Worm (Caenorhabditis elegans) whole organism, L1 larva: ENCODE data around the gene T09F5.1.

Source experiments
- C16A3.4 ChIP-seq: fragments of 150-350 bp; optimal IDR thresholded peaks from 2 replicates; lab custom pipeline; 2014; ENCODE audit warnings: missing biosample characterization, missing genetic modification characterization
- C34B4.2 ChIP-seq: sonication (generic microtip); optimal IDR thresholded peaks from 2 replicates; lab custom pipeline; 2017; ENCODE audit warnings: mild to moderate bottlenecking, missing genetic modification characterization, missing compliant biosample characterization
- Y116A8C.19 ChIP-seq: sonication (generic microtip); optimal IDR thresholded peaks from 2 replicates; lab custom pipeline; 2016; ENCODE audit warnings: missing compliant biosample characterization, missing genetic modification characterization, borderline replicate concordance
- ama-1 ChIP-seq: fragments of 150-350 bp; optimal IDR thresholded peaks from 2 replicates; lab custom pipeline; 2014
- blmp-1 ChIP-seq: fragments of 150-350 bp; optimal IDR thresholded peaks from 2 replicates; lab custom pipeline; 2014; ENCODE audit warnings: missing biosample characterization, missing genetic modification characterization
- ceh-8 ChIP-seq: fragments of 200-800 bp; sonication (Bioruptor generic); optimal IDR thresholded peaks from 2 replicates; lab custom pipeline; 2018; ENCODE audit warnings: mild to moderate bottlenecking, missing genetic modification characterization, moderate library complexity, missing compliant biosample characterization
- ceh-90 ChIP-seq: sonication (generic microtip); optimal IDR thresholded peaks from 2 replicates; lab custom pipeline; 2016; ENCODE audit warnings: missing genetic modification characterization, missing compliant biosample characterization
- ces-1 ChIP-seq: fragments of 150-350 bp; optimal IDR thresholded peaks from 2 replicates; lab custom pipeline; 2014; ENCODE audit warnings: missing biosample characterization, missing genetic modification reagents, missing genetic modification characterization
- dpl-1 ChIP-seq, 3 experiments: fragments of 150-350 bp in 2 of 3; sonication (generic microtip) in 1 of 3; optimal IDR thresholded peaks; 2 replicates each; lab custom pipeline; 2014 to 2017; ENCODE audit warnings: missing biosample characterization in 3 of 3, missing genetic modification characterization in 3 of 3, missing genetic modification reagents in 3 of 3
- efl-1 ChIP-seq, 4 experiments: fragments of 150-350 bp; optimal IDR thresholded peaks in 3 of 4; peaks in 1 of 4; 1 replicate in 1 of 4; 2 replicates in 3 of 4; lab custom pipeline; 2014; ENCODE audit warnings: missing biosample characterization in 2 of 4, missing genetic modification characterization in 2 of 4, missing genetic modification reagents in 2 of 4
- egl-13 ChIP-seq: sonication (generic microtip); optimal IDR thresholded peaks from 2 replicates; lab custom pipeline; 2016; ENCODE audit warnings: missing genotype, missing genetic modification reagents, missing genetic modification characterization, missing compliant biosample characterization
- elt-3 ChIP-seq, 6 experiments: fragments of 150-350 bp in 1 of 6; sonication (generic microtip); optimal IDR thresholded peaks; 2 replicates each; lab custom pipeline; 2017 to 2018; ENCODE audit warnings: missing biosample characterization in 6 of 6, missing genetic modification characterization in 6 of 6, inconsistent platforms in 1 of 6
- ets-5 ChIP-seq: fragments of 200-800 bp; sonication (Bioruptor generic); IDR thresholded peaks from 2 replicates; pipeline ENCODE4 v1.3.6; 2022; ENCODE audit warnings: missing genetic modification characterization, missing compliant biosample characterization
- fkh-10 ChIP-seq: sonication (generic microtip); optimal IDR thresholded peaks from 2 replicates; lab custom pipeline; 2017; ENCODE audit warnings: missing biosample characterization, missing genetic modification reagents, missing genetic modification characterization
- fkh-4 ChIP-seq: sonication (generic microtip); optimal IDR thresholded peaks from 2 replicates; lab custom pipeline; 2016; ENCODE audit warnings: missing compliant biosample characterization, missing genetic modification characterization, borderline replicate concordance
- fkh-8 ChIP-seq: sonication (generic microtip); optimal IDR thresholded peaks from 2 replicates; lab custom pipeline; 2016; ENCODE audit warnings: mild to moderate bottlenecking, missing genetic modification characterization, missing compliant biosample characterization
- fos-1 ChIP-seq: fragments of 150-350 bp; optimal IDR thresholded peaks from 2 replicates; lab custom pipeline; 2014; ENCODE audit warnings: missing biosample characterization, missing genetic modification characterization
- grh-1 ChIP-seq: fragments of 200-800 bp; sonication (Bioruptor generic); IDR thresholded peaks from 2 replicates; pipeline ENCODE4 v1.3.6; 2022; ENCODE audit warnings: missing genetic modification reagents, missing genetic modification characterization, missing compliant biosample characterization
- hlh-17 ChIP-seq: fragments of 200-800 bp; sonication (Bioruptor generic); optimal IDR thresholded peaks from 2 replicates; lab custom pipeline; 2018; ENCODE audit warnings: missing genetic modification characterization, mild to moderate bottlenecking, missing compliant biosample characterization, moderate library complexity, borderline replicate concordance
- hlh-4 ChIP-seq: sonication (generic microtip); optimal IDR thresholded peaks from 2 replicates; lab custom pipeline; 2016; ENCODE audit warnings: mild to moderate bottlenecking, missing genetic modification characterization, missing compliant biosample characterization
- isw-1 ChIP-seq: fragments of 200-800 bp; sonication (Bioruptor generic); IDR thresholded peaks from 2 replicates; pipeline ENCODE4 v1.3.6; 2022; ENCODE audit warnings: missing genetic modification characterization, missing compliant biosample characterization
- lin-13 ChIP-seq: fragments of 150-350 bp; optimal IDR thresholded peaks from 2 replicates; lab custom pipeline; 2014; ENCODE audit warnings: missing biosample characterization, missing genetic modification reagents, missing genetic modification characterization
- lin-14 ChIP-seq: fragments of 200-800 bp; sonication (Bioruptor generic); optimal IDR thresholded peaks from 2 replicates; lab custom pipeline; 2018; ENCODE audit warnings: mild to moderate bottlenecking, missing genetic modification characterization, moderate library complexity, missing compliant biosample characterization
- lin-15B ChIP-seq: fragments of 150-350 bp; sonication (generic microtip); optimal IDR thresholded peaks from 3 replicates; lab custom pipeline; 2014; ENCODE audit warnings: missing biosample characterization, missing genetic modification characterization
- lsy-2 ChIP-seq, 2 experiments: fragments of 150-350 bp; optimal IDR thresholded peaks; 2 replicates each; lab custom pipeline; 2014; ENCODE audit warnings: missing biosample characterization in 2 of 2, missing genetic modification characterization in 2 of 2
- mab-9 ChIP-seq: fragments of 200-800 bp; sonication (Bioruptor generic); IDR thresholded peaks from 2 replicates; pipeline ENCODE4 v1.3.6; 2022; ENCODE audit warnings: missing genetic modification reagents, missing genetic modification characterization, missing compliant biosample characterization
- mdl-1 ChIP-seq, 2 experiments: fragments of 150-350 bp; optimal IDR thresholded peaks; 2 replicates each; lab custom pipeline; 2014 to 2017; ENCODE audit warnings: missing biosample characterization in 2 of 2, missing genetic modification characterization in 2 of 2, inconsistent platforms in 1 of 2
- mef-2 ChIP-seq: fragments of 150-350 bp; optimal IDR thresholded peaks from 2 replicates; lab custom pipeline; 2014; ENCODE audit warnings: missing biosample characterization, missing genetic modification characterization
- mep-1 ChIP-seq: fragments of 150-350 bp; optimal IDR thresholded peaks from 2 replicates; lab custom pipeline; 2014; ENCODE audit warnings: missing biosample characterization, missing genetic modification characterization
- nhr-12 ChIP-seq: sonication (generic microtip); optimal IDR thresholded peaks from 2 replicates; lab custom pipeline; 2017; ENCODE audit warnings: missing biosample characterization, missing genetic modification characterization
- nhr-237 ChIP-seq: fragments of 150-350 bp; optimal IDR thresholded peaks from 2 replicates; lab custom pipeline; 2014; ENCODE audit warnings: missing biosample characterization, missing genetic modification characterization
- nhr-47 ChIP-seq: sonication (generic microtip); optimal IDR thresholded peaks from 2 replicates; lab custom pipeline; 2016; ENCODE audit warnings: mild to moderate bottlenecking, missing genetic modification characterization, moderate library complexity, missing compliant biosample characterization
- nhr-71 ChIP-seq: sonication (generic microtip); optimal IDR thresholded peaks from 2 replicates; lab custom pipeline; 2016; ENCODE audit warnings: mild to moderate bottlenecking, missing genetic modification characterization, moderate library complexity, missing compliant biosample characterization
- nhr-76 ChIP-seq: sonication (generic microtip); optimal IDR thresholded peaks from 2 replicates; lab custom pipeline; 2017; ENCODE audit warnings: missing biosample characterization, missing genetic modification characterization
- nhr-90 ChIP-seq: sonication (generic microtip); optimal IDR thresholded peaks from 2 replicates; lab custom pipeline; 2016; ENCODE audit warnings: mild to moderate bottlenecking, missing genetic modification characterization, missing compliant biosample characterization; ENCODE audit not compliant: poor library complexity
- pax-3 ChIP-seq: fragments of 200-800 bp; sonication (Bioruptor generic); optimal IDR thresholded peaks from 2 replicates; lab custom pipeline; 2018; ENCODE audit warnings: mild to moderate bottlenecking, missing genetic modification characterization, moderate library complexity, missing compliant biosample characterization
- pqm-1 ChIP-seq: sonication (generic microtip); optimal IDR thresholded peaks from 3 replicates; lab custom pipeline; 2017; ENCODE audit warnings: missing biosample characterization, missing genetic modification characterization
- snpc-4 ChIP-seq: fragments of 150-350 bp; optimal IDR thresholded peaks from 2 replicates; lab custom pipeline; 2014; ENCODE audit warnings: missing biosample characterization, missing genetic modification characterization
- sox-4 ChIP-seq: sonication (generic microtip); optimal IDR thresholded peaks from 2 replicates; lab custom pipeline; 2016; ENCODE audit warnings: missing genetic modification characterization, missing compliant biosample characterization
- swsn-7 ChIP-seq: sonication (generic microtip); optimal IDR thresholded peaks from 2 replicates; lab custom pipeline; 2016; ENCODE audit warnings: missing genetic modification characterization, missing compliant biosample characterization
- tbx-2 ChIP-seq: sonication (generic microtip); optimal IDR thresholded peaks from 2 replicates; lab custom pipeline; 2016; ENCODE audit warnings: missing genetic modification characterization, missing compliant biosample characterization
- unc-130 ChIP-seq: fragments of 150-350 bp; optimal IDR thresholded peaks from 2 replicates; lab custom pipeline; 2017; ENCODE audit warnings: missing biosample characterization, missing genetic modification characterization, inconsistent platforms
- unc-30 ChIP-seq: sonication (generic microtip); optimal IDR thresholded peaks from 2 replicates; lab custom pipeline; 2017; ENCODE audit warnings: missing biosample characterization, missing genetic modification characterization
- unc-62 ChIP-seq: fragments of 150-350 bp; optimal IDR thresholded peaks from 2 replicates; lab custom pipeline; 2014; ENCODE audit warnings: missing biosample characterization, missing genetic modification reagents, missing genetic modification characterization
- unc-98 ChIP-seq: fragments of 200-800 bp; sonication (Bioruptor generic); IDR thresholded peaks from 2 replicates; pipeline ENCODE4 v1.3.6; 2022; ENCODE audit warnings: missing genetic modification characterization, missing compliant biosample characterization
- vab-15 ChIP-seq: sonication (generic microtip); optimal IDR thresholded peaks from 2 replicates; lab custom pipeline; 2017; ENCODE audit warnings: missing genotype, mild to moderate bottlenecking, missing genetic modification characterization, missing compliant biosample characterization
- zag-1 ChIP-seq: fragments of 150-350 bp; optimal IDR thresholded peaks from 2 replicates; lab custom pipeline; 2014; ENCODE audit warnings: missing biosample characterization, missing genetic modification characterization
- zip-4 ChIP-seq: fragments of 200-800 bp; sonication (Bioruptor generic); optimal IDR thresholded peaks from 2 replicates; lab custom pipeline; 2018; ENCODE audit warnings: mild to moderate bottlenecking, missing genetic modification characterization, moderate library complexity, missing compliant biosample characterization
- ztf-11 ChIP-seq, 2 experiments: sonication (generic microtip); optimal IDR thresholded peaks; 2 replicates each; lab custom pipeline; 2016 to 2017; ENCODE audit warnings: missing genetic modification characterization in 2 of 2, missing biosample characterization in 1 of 2, missing compliant biosample characterization in 1 of 2
- ztf-4 ChIP-seq: fragments of 150-350 bp; optimal IDR thresholded peaks from 2 replicates; lab custom pipeline; 2014; ENCODE audit warnings: missing biosample characterization, missing genetic modification characterization

Gene T09F5.1

DNA sequence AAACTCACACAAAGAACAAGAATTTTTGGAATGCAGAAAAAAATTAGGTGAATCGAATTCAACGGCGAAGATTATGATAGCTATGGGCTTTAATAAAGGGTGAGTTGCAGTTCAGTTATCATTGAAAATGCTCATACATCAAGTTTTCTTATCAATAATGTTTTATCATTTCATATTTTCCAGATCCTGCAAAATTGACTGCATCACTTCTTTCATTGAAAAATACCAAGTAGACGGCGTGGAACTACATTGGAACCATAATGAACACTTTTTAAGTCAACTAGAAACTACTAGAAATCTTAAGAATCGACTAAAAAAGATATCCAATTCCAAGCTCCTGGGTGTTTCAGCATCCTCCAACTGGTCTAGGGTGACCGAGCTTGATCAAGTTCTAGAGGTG lies 5.6 kb upstream of the T09F5.1 start, which contains the start of gene K08F9.1 (continued):
- TF ChIP-seq mef-2 (tag; lab: Kevin White, UChicago) (no peak), unc-62 (GFP tag; lab: Kevin White, UChicago) (no peak), ceh-90 (tag; lab: Kevin White, UChicago) (no peak), ztf-4 (tag; lab: Kevin White, UChicago) (no peak)
- TF ChIP-seq, all 84 proteins: peak for 0

DNA sequence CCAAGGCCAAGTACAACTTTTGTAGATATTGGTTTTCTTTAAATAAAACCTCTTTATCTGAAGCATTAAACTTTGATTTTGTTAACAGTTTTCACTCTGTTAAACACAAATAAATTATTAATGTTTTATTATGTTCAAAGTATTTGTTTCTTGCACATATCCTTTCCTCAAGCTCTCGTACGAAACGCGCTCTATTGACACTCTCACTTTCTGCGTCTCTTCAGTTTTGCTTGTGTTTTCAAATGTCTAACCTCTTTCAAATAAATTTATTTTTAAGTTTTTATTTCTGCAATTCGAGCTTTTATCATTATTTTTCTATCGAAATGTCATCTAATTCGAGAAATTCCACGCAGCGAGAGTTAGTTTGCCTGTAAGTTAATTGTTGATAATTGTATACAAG lies 5.1 kb upstream of the T09F5.1 start, which contains the start of gene K08F9.4:
K08F9.4 (plus strand) TSS at position 222 of the 400 bp plus-strand sequence.
- no peak for TF ChIP-seq unc-98 (GFP tag; lab: Robert Waterston, UW)
- TF ChIP-seq fkh-4, result no peak
- TF ChIP-seq ces-1 (GFP tag; lab: Kevin White, UChicago), result no peak
- no peak for TF ChIP-seq ceh-8
- TF ChIP-seq nhr-71 (tag; lab: Kevin White, UChicago), result peak; percentile 80
- no peak for TF ChIP-seq hlh-17
- no peak for TF ChIP-seq ama-1 (lab: Kevin White, UChicago)
- TF ChIP-seq nhr-47 (tag; lab: Kevin White, UChicago), result peak; percentile 68
- no peak for TF ChIP-seq pax-3 (tag; lab: Kevin White, UChicago)
- TF ChIP-seq Y116A8C.19 (tag; lab: Kevin White, UChicago), result no peak
- TF ChIP-seq sox-4 (tag; lab: Kevin White, UChicago), result no peak
- TF ChIP-seq lsy-2 (tag; optimal IDR thresholded peaks at IDR 0.05; lab: Kevin White, UChicago), result peak; percentile 75 to 82
- no peak for TF ChIP-seq unc-62 (GFP tag; lab: Kevin White, UChicago)
- TF ChIP-seq fos-1 (tag; lab: Kevin White, UChicago), result no peak
- peak; percentile 84 for TF ChIP-seq lin-15B (tag; lab: Kevin White, UChicago)
- TF ChIP-seq C34B4.2, result no peak
- TF ChIP-seq zag-1 (tag; lab: Kevin White, UChicago), result no peak
- TF ChIP-seq mep-1 (tag; lab: Kevin White, UChicago), result peak; percentile 83
- TF ChIP-seq ztf-11 (tag; optimal IDR thresholded peaks at IDR 0.05; lab: Kevin White, UChicago), result no peak
- TF ChIP-seq swsn-7 (tag; lab: Kevin White, UChicago), result peak; percentile 51
- TF ChIP-seq dpl-1 (GFP tag; optimal IDR thresholded peaks at IDR 0.05; lab: Kevin White, UChicago), result peak; percentile 75 to 83 (median 79)
- TF ChIP-seq tbx-2 (tag; lab: Kevin White, UChicago), result peak; percentile 50
- no peak for TF ChIP-seq nhr-76 (tag; lab: Kevin White, UChicago)
- TF ChIP-seq nhr-237, result peak; percentile 55
- no peak for TF ChIP-seq mab-9 (GFP tag; lab: Robert Waterston, UW)
- no peak for TF ChIP-seq hlh-4 (tag; lab: Kevin White, UChicago)
- TF ChIP-seq efl-1 (optimal IDR thresholded peaks at IDR 0.05; lab: Kevin White, UChicago), result peak; percentile 82 to 83
- TF ChIP-seq efl-1 (GFP tag; optimal IDR thresholded peaks at IDR 0.05 in 1 of 2; lab: Kevin White, UChicago), result peak; percentile 72 to 95
- peak; percentile 81 for TF ChIP-seq lin-14 (GFP tag; lab: Kevin White, UChicago)
- TF ChIP-seq ets-5, result no peak
- TF ChIP-seq mdl-1 (tag; optimal IDR thresholded peaks at IDR 0.05; lab: Kevin White, UChicago), result no peak
- TF ChIP-seq snpc-4, result peak; percentile 72
- TF ChIP-seq vab-15 (tag; lab: Kevin White, UChicago), result peak; percentile 2
- no peak for TF ChIP-seq zip-4 (GFP tag; lab: Kevin White, UChicago)
- TF ChIP-seq nhr-90, result peak; percentile 75
- no peak for TF ChIP-seq mef-2 (tag; lab: Kevin White, UChicago)
- TF ChIP-seq fkh-8 (tag; lab: Kevin White, UChicago), result peak; percentile 13
- TF ChIP-seq elt-3 (tag; optimal IDR thresholded peaks at IDR 0.05; lab: Kevin White, UChicago), result peak in 2 of 6 experiments; percentile 26 to 72
- TF ChIP-seq fkh-10, result no peak
- no peak for TF ChIP-seq isw-1 (GFP tag; lab: Robert Waterston, UW)
- TF ChIP-seq C16A3.4 (tag; lab: Kevin White, UChicago), result peak; percentile 84
- no peak for TF ChIP-seq pqm-1 (tag; lab: Kevin White, UChicago)
- peak; percentile 100 for TF ChIP-seq blmp-1
- TF ChIP-seq unc-30 (tag; lab: Kevin White, UChicago), result no peak
- peak; percentile 70 for TF ChIP-seq unc-130
- TF ChIP-seq lin-13, result peak; percentile 20
- TF ChIP-seq nhr-12 (tag; lab: Kevin White, UChicago), result no peak
- peak; percentile 31; the same call in 1 of the 2 replicates for TF ChIP-seq grh-1
- no peak for TF ChIP-seq egl-13
